Worm (Caenorhabditis elegans) whole organism, L2 larva: Measurements from ENCODE around the gene str-204.

Experiments
- C34F6.9 ChIP-seq: fragments of 150-350 bp; optimal IDR thresholded peaks from 2 replicates; lab custom pipeline; 2014; ENCODE audit warnings: missing biosample characterization, missing genetic modification characterization
- F13H6.1 ChIP-seq: sonication (generic microtip); optimal IDR thresholded peaks from 2 replicates; lab custom pipeline; 2016; ENCODE audit warnings: missing genetic modification characterization, missing compliant biosample characterization
- ZK546.5 ChIP-seq: sonication (generic microtip); optimal IDR thresholded peaks from 2 replicates; lab custom pipeline; 2017; ENCODE audit warnings: missing biosample characterization, missing genetic modification characterization
- aly-2 ChIP-seq: fragments of 150-350 bp; optimal IDR thresholded peaks from 2 replicates; lab custom pipeline; 2014; ENCODE audit warnings: missing biosample characterization, missing genetic modification characterization
- ama-1 ChIP-seq: fragments of 150-350 bp; optimal IDR thresholded peaks from 2 replicates; lab custom pipeline; 2018; ENCODE audit warnings: inconsistent platforms
- ceh-16 ChIP-seq: fragments of 150-350 bp; optimal IDR thresholded peaks from 2 replicates; lab custom pipeline; 2014; ENCODE audit warnings: missing biosample characterization, missing genetic modification characterization
- ceh-82 ChIP-seq: fragments of 150-350 bp; optimal IDR thresholded peaks from 2 replicates; lab custom pipeline; 2014; ENCODE audit warnings: missing biosample characterization, missing genetic modification characterization
- dmd-4 ChIP-seq: sonication (generic microtip); optimal IDR thresholded peaks from 2 replicates; lab custom pipeline; 2017; ENCODE audit warnings: missing biosample characterization, missing genetic modification characterization
- egl-27 ChIP-seq: sonication (generic microtip); optimal IDR thresholded peaks from 3 replicates; lab custom pipeline; 2017; ENCODE audit warnings: missing biosample characterization, missing genetic modification reagents, missing genetic modification characterization
- elt-1 ChIP-seq: fragments of 150-350 bp; optimal IDR thresholded peaks from 2 replicates; lab custom pipeline; 2014; ENCODE audit warnings: missing biosample characterization, missing genetic modification characterization
- fos-1 ChIP-seq: fragments of 150-350 bp; optimal IDR thresholded peaks from 2 replicates; lab custom pipeline; 2014; ENCODE audit warnings: missing biosample characterization, missing genetic modification characterization
- gmeb-1 ChIP-seq: fragments of 150-350 bp; optimal IDR thresholded peaks from 2 replicates; lab custom pipeline; 2014; ENCODE audit warnings: missing biosample characterization, missing genetic modification characterization
- lin-11 ChIP-seq: fragments of 150-350 bp; sonication (generic microtip); optimal IDR thresholded peaks from 2 replicates; lab custom pipeline; 2014; ENCODE audit warnings: missing biosample characterization, missing genetic modification characterization, inconsistent platforms, mixed read lengths
- lin-39 ChIP-seq: fragments of 150-350 bp; optimal IDR thresholded peaks from 2 replicates; lab custom pipeline; 2014; ENCODE audit warnings: missing biosample characterization, missing genetic modification reagents, missing genetic modification characterization
- lsy-2 ChIP-seq, 2 experiments: fragments of 150-350 bp in 1 of 2; sonication (generic microtip) in 1 of 2; optimal IDR thresholded peaks; 2 replicates each; lab custom pipeline; 2014 to 2017; ENCODE audit warnings: missing biosample characterization in 2 of 2, missing genetic modification characterization in 2 of 2
- mab-5 ChIP-seq: fragments of 150-350 bp; optimal IDR thresholded peaks from 2 replicates; lab custom pipeline; 2014; ENCODE audit warnings: missing biosample characterization, missing genetic modification characterization
- mbf-1 ChIP-seq: sonication (generic microtip); optimal IDR thresholded peaks from 2 replicates; lab custom pipeline; 2017; ENCODE audit warnings: missing biosample characterization, missing genetic modification characterization
- mdl-1 ChIP-seq, 2 experiments: fragments of 150-350 bp in 1 of 2; sonication (generic microtip) in 1 of 2; optimal IDR thresholded peaks; 2 replicates each; lab custom pipeline; 2017; ENCODE audit warnings: missing biosample characterization in 2 of 2, missing genetic modification characterization in 2 of 2
- nhr-10 ChIP-seq: sonication (generic microtip); optimal IDR thresholded peaks from 2 replicates; lab custom pipeline; 2017; ENCODE audit warnings: missing biosample characterization, missing genetic modification characterization
- nhr-11 ChIP-seq: fragments of 150-350 bp; optimal IDR thresholded peaks from 2 replicates; lab custom pipeline; 2014; ENCODE audit warnings: missing biosample characterization, missing genetic modification characterization
- nhr-12 ChIP-seq: fragments of 150-350 bp; optimal IDR thresholded peaks from 2 replicates; lab custom pipeline; 2014; ENCODE audit warnings: missing biosample characterization, missing genetic modification characterization
- nhr-129 ChIP-seq: fragments of 150-350 bp; optimal IDR thresholded peaks from 2 replicates; lab custom pipeline; 2014; ENCODE audit warnings: missing biosample characterization, missing genetic modification characterization
- nhr-21 ChIP-seq: fragments of 150-350 bp; optimal IDR thresholded peaks from 2 replicates; lab custom pipeline; 2014; ENCODE audit warnings: missing biosample characterization, missing genetic modification characterization
- nhr-23 ChIP-seq: fragments of 150-350 bp; optimal IDR thresholded peaks from 2 replicates; lab custom pipeline; 2014; ENCODE audit warnings: missing biosample characterization, missing genetic modification reagents, missing genetic modification characterization
- nhr-237 ChIP-seq: fragments of 150-350 bp; optimal IDR thresholded peaks from 2 replicates; lab custom pipeline; 2014; ENCODE audit warnings: missing biosample characterization, missing genetic modification characterization
- nhr-25 ChIP-seq: fragments of 150-350 bp; sonication (generic microtip); optimal IDR thresholded peaks from 3 replicates; lab custom pipeline; 2014; ENCODE audit warnings: missing biosample characterization, missing genetic modification characterization
- nhr-6 ChIP-seq: fragments of 150-350 bp; optimal IDR thresholded peaks from 2 replicates; lab custom pipeline; 2014; ENCODE audit warnings: missing biosample characterization, missing genetic modification characterization
- nhr-77 ChIP-seq: fragments of 150-350 bp; optimal IDR thresholded peaks from 2 replicates; lab custom pipeline; 2014; ENCODE audit warnings: missing biosample characterization, missing genetic modification characterization
- peb-1 ChIP-seq: fragments of 150-350 bp; optimal IDR thresholded peaks from 2 replicates; lab custom pipeline; 2014; ENCODE audit warnings: missing biosample characterization, missing genetic modification characterization
- sem-4 ChIP-seq: fragments of 150-350 bp; optimal IDR thresholded peaks from 2 replicates; lab custom pipeline; 2014; ENCODE audit warnings: missing biosample characterization, missing genetic modification reagents, missing genetic modification characterization
- skn-1 ChIP-seq: sonication (generic microtip); optimal IDR thresholded peaks from 2 replicates; lab custom pipeline; 2017; ENCODE audit warnings: missing biosample characterization, missing genetic modification characterization
- sma-3 ChIP-seq: sonication (generic microtip); optimal IDR thresholded peaks from 2 replicates; lab custom pipeline; 2016; ENCODE audit warnings: missing genetic modification reagents, missing genetic modification characterization, missing compliant biosample characterization
- sma-9 ChIP-seq, 2 experiments: fragments of 150-350 bp in 1 of 2; sonication (generic microtip) in 1 of 2; optimal IDR thresholded peaks; 2 replicates each; lab custom pipeline; 2014 to 2016; ENCODE audit warnings: missing genetic modification characterization in 2 of 2, mild to moderate bottlenecking in 1 of 2, missing biosample characterization in 1 of 2, missing compliant biosample characterization in 1 of 2, missing genetic modification reagents in 1 of 2, moderate library complexity in 1 of 2
- snpc-4 ChIP-seq: fragments of 150-350 bp; optimal IDR thresholded peaks from 2 replicates; lab custom pipeline; 2014; ENCODE audit warnings: missing biosample characterization, missing genetic modification characterization
- unc-39 ChIP-seq: fragments of 150-350 bp; optimal IDR thresholded peaks from 2 replicates; lab custom pipeline; 2014; ENCODE audit warnings: missing biosample characterization, missing genetic modification characterization
- unc-55 ChIP-seq: fragments of 150-350 bp; sonication (generic microtip); optimal IDR thresholded peaks from 3 replicates; lab custom pipeline; 2014; ENCODE audit warnings: missing biosample characterization, missing genetic modification reagents, missing genetic modification characterization
- unc-62 ChIP-seq: fragments of 150-350 bp; optimal IDR thresholded peaks from 2 replicates; lab custom pipeline; 2014; ENCODE audit warnings: missing biosample characterization, missing genetic modification reagents, missing genetic modification characterization
- zag-1 ChIP-seq: fragments of 150-350 bp; optimal IDR thresholded peaks from 2 replicates; lab custom pipeline; 2014; ENCODE audit warnings: missing biosample characterization, missing genetic modification characterization
- ztf-1 ChIP-seq: fragments of 200-800 bp; sonication (Bioruptor generic); conservative IDR thresholded peaks from 2 replicates; pipeline ENCODE4 v1.3.6; 2022; ENCODE audit warnings: missing genetic modification characterization, missing compliant biosample characterization
- ztf-11 ChIP-seq: sonication (generic microtip); optimal IDR thresholded peaks from 2 replicates; lab custom pipeline; 2017; ENCODE audit warnings: missing biosample characterization, missing genetic modification characterization
- ztf-4 ChIP-seq: fragments of 150-350 bp; optimal IDR thresholded peaks from 2 replicates; lab custom pipeline; 2014; ENCODE audit warnings: missing biosample characterization, missing genetic modification characterization

Gene str-204

DNA sequence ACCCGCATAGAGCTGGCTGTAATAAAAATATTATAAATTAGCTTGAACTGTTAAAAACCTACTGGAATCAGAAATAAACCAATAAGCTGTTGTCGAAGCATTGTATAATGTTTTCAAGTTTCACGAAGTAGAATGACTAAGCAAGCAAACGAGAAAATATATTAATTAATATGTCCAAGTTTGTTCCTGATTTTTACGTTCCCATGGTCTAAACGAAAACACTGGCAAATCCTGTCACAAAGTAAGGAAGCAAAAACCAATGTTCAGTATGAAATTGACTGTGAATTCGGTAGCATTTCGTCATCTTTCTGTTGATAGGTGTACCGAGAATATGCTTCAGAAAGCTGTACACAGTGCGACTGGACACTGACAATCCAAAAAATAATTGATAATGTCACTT lies 39.3 kb upstream of the str-204 start, which contains the start of gene srx-34:
TSS of gene srx-34 (minus strand) at position 101 of the 400 bp plus-strand sequence.
- TF ChIP-seq dmd-4 (tag; lab: Kevin White, UChicago), result no peak
- no peak for TF ChIP-seq aly-2 (tag; lab: Kevin White, UChicago)
- TF ChIP-seq lsy-2 (tag; optimal IDR thresholded peaks at IDR 0.05; lab: Kevin White, UChicago), result no peak
- TF ChIP-seq skn-1 (tag; lab: Kevin White, UChicago), result no peak
- no peak for TF ChIP-seq nhr-23 (tag; lab: Kevin White, UChicago)
- no peak for TF ChIP-seq ceh-16 (tag; lab: Kevin White, UChicago)
- no peak for TF ChIP-seq ZK546.5 (tag; lab: Kevin White, UChicago)
- TF ChIP-seq peb-1, result no peak
- no peak for TF ChIP-seq fos-1
- no peak for TF ChIP-seq nhr-77
- no peak for TF ChIP-seq gmeb-1
- no peak for TF ChIP-seq unc-62 (GFP tag; lab: Kevin White, UChicago)
- TF ChIP-seq nhr-129 (tag; lab: Kevin White, UChicago), result no peak
- no peak for TF ChIP-seq mab-5 (tag; lab: Kevin White, UChicago)
- TF ChIP-seq lin-11 (tag; lab: Kevin White, UChicago), result no peak
- TF ChIP-seq unc-55 (GFP tag; lab: Kevin White, UChicago), result no peak
- TF ChIP-seq nhr-6, result no peak
- TF ChIP-seq lin-39, result no peak
- TF ChIP-seq snpc-4 (tag; lab: Kevin White, UChicago), result no peak

DNA sequence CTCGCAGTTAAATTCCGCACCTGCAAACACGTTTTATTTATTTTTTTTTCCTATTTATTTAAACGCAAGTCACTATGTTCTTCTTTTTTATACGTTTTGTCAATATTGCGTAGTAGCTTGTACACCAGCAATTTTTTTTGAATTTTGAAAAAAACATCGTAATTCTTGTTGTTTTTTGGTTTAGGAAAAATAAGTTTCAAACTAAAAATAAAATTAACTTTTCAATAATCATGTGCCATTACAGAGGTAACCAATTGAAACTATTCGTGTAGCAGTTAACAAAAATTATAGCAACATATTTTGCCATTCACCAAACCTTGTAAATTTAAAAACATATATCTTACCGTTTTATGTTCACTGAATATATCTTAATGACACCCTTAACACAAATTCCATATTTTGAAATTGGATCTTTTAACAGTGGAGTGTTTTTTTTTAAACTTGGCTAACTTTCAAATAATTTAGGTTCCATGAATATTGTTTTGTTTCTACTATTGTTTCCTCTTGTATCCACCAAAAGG lies 36.2 kb upstream of the str-204 start, which contains the start of gene lmd-5:
TSS of gene lmd-5 (plus strand) at position 471 of the 521 bp plus-strand sequence.
- no peak for TF ChIP-seq F13H6.1
- no peak for TF ChIP-seq ceh-82 (tag; lab: Kevin White, UChicago)
- TF ChIP-seq nhr-10, result no peak
- TF ChIP-seq dmd-4 (tag; lab: Kevin White, UChicago), result no peak
- no peak for TF ChIP-seq sma-9 (GFP tag; optimal IDR thresholded peaks at IDR 0.05; lab: Kevin White, UChicago)
- TF ChIP-seq sma-9 (tag; optimal IDR thresholded peaks at IDR 0.05; lab: Kevin White, UChicago), result no peak
- TF ChIP-seq ztf-4 (tag; lab: Kevin White, UChicago), result no peak
- TF ChIP-seq nhr-11 (tag; lab: Kevin White, UChicago), result no peak
- no peak for TF ChIP-seq nhr-21
- TF ChIP-seq lin-39, result no peak
- no peak for TF ChIP-seq ama-1 (lab: Kevin White, UChicago)
- no peak for TF ChIP-seq ztf-11 (tag; lab: Kevin White, UChicago)
- no peak for TF ChIP-seq unc-62 (GFP tag; lab: Kevin White, UChicago)
- no peak for TF ChIP-seq fos-1
- TF ChIP-seq unc-39, result no peak
- TF ChIP-seq zag-1, result no peak
- no peak for TF ChIP-seq sem-4 (tag; lab: Kevin White, UChicago)
- TF ChIP-seq lin-11 (tag; lab: Kevin White, UChicago), result no peak

DNA sequence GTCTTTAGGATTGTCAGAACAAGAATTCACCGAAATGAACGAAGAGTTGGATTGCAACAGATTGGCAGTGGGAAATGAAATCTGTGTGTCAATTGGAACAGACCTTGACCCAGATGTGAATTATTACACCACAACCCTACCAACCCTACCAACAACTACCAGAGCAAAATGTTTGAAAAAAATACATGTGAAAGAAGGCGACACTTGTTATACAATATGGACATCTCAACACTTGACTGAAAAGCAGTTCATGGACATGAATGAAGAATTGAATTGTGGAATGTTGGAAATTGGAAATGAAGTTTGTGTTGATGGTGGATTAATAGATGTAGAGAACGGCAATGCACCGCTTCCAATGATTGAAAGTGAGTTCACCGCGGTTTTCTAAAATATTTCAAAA lies 35.5 kb upstream of the str-204 start:
- TF ChIP-seq C34F6.9, result no peak
- TF ChIP-seq unc-39, result no peak
- TF ChIP-seq zag-1, result no peak
- no peak for TF ChIP-seq ama-1 (lab: Kevin White, UChicago)
- no peak for TF ChIP-seq skn-1 (tag; lab: Kevin White, UChicago)
- no peak for TF ChIP-seq unc-55 (GFP tag; lab: Kevin White, UChicago)
- no peak for TF ChIP-seq lin-39
- no peak for TF ChIP-seq dmd-4 (tag; lab: Kevin White, UChicago)
- no peak for TF ChIP-seq sma-3 (GFP tag; lab: Kevin White, UChicago)
- TF ChIP-seq ztf-4 (tag; lab: Kevin White, UChicago), result no peak
- no peak for TF ChIP-seq ZK546.5 (tag; lab: Kevin White, UChicago)
- TF ChIP-seq ztf-1 (GFP tag; lab: Robert Waterston, UW), result no peak
- no peak for TF ChIP-seq mdl-1 (tag; optimal IDR thresholded peaks at IDR 0.05; lab: Kevin White, UChicago)
- TF ChIP-seq gmeb-1, result no peak
- TF ChIP-seq nhr-21, result no peak
- no peak for TF ChIP-seq nhr-11 (tag; lab: Kevin White, UChicago)

DNA sequence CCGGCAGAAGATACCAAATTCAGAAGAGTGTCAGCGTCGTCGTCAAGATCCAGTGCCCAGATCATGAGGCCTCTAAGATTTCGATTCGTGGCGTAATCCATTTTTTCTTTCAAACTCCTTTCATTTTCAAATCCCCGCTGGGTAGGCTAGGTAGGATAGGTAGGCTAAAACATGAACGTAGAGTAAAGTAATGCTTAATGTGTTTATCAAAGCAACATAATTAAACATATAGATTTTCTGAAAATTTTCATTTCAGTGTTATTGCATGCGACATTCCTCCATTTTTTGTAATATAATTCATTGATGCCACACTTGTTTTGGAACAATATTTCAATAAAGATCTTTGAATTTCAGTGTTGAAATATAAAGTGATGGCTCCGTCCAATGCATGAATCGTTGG lies 30.0 kb upstream of the str-204 start, which contains the start of gene T01C4.8:
TSS of gene T01C4.8 (minus strand) at position 101 of the 400 bp plus-strand sequence.
- TF ChIP-seq nhr-129 (tag; lab: Kevin White, UChicago) (no peak), unc-62 (GFP tag; lab: Kevin White, UChicago) (no peak), nhr-12 (tag; lab: Kevin White, UChicago) (no peak), egl-27 (no peak), nhr-77 (no peak), elt-1 (tag; lab: Kevin White, UChicago) (no peak), mdl-1 (tag; optimal IDR thresholded peaks at IDR 0.05; lab: Kevin White, UChicago) (no peak), F13H6.1 (no peak), mbf-1 (tag; lab: Kevin White, UChicago) (no peak), nhr-237 (tag; lab: Kevin White, UChicago) (no peak), ztf-1 (GFP tag; lab: Robert Waterston, UW) (no peak), mab-5 (tag; lab: Kevin White, UChicago) (no peak), nhr-6 (no peak), skn-1 (tag; lab: Kevin White, UChicago) (no peak), ceh-16 (tag; lab: Kevin White, UChicago) (no peak), nhr-25 (tag; lab: Kevin White, UChicago) (no peak), peb-1 (no peak), sma-9 (GFP tag; optimal IDR thresholded peaks at IDR 0.05; lab: Kevin White, UChicago) (no peak), sma-9 (tag; optimal IDR thresholded peaks at IDR 0.05; lab: Kevin White, UChicago) (no peak), unc-55 (GFP tag; lab: Kevin White, UChicago) (no peak)
- TF ChIP-seq, all 48 proteins: peak for 0
